Worm (Caenorhabditis elegans) whole organism, L2 larva: ENCODE data around the gene xpo-1.

ENCODE experiments used
- ceh-16 ChIP-seq: fragments of 150-350 bp; optimal IDR thresholded peaks from 2 replicates; lab custom pipeline; 2014; ENCODE audit warnings: missing biosample characterization, missing genetic modification characterization
- nhr-77 ChIP-seq: fragments of 150-350 bp; optimal IDR thresholded peaks from 2 replicates; lab custom pipeline; 2014; ENCODE audit warnings: missing biosample characterization, missing genetic modification characterization

DNA sequence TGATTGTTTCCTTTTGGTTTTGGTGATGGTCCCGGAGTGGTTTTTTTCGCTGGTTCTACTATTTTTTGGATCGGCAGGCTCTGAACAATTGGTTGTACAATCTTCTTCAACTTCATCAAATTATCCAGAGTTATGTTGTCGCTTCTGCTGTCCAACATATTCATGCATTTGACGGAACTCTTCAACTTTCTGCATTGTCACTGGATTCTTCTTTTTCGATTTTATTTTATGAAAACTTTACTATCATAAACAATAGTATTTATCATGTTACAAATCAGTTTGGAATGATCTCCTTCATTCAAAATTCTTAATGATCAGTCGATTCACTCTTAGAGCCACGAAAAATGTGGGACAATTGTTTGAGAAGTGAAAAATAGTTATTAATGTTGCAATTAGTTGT, 47.2 kb downstream of the xpo-1 start:
- TF ChIP-seq nhr-77 (tag; lab: Kevin White, UChicago) (no peak), ceh-16 (tag; lab: Kevin White, UChicago) (no peak)
